Worm (Caenorhabditis elegans) whole organism, L4/young adult: Measurements from ENCODE around the gene F27E5.5.

ENCODE experiments used
- W03F9.2 ChIP-seq: fragments of 150-350 bp; optimal IDR thresholded peaks from 2 replicates; lab custom pipeline; 2014; ENCODE audit warnings: missing biosample characterization, missing genetic modification characterization
- dao-5 ChIP-seq: sonication (generic microtip); optimal IDR thresholded peaks from 2 replicates; lab custom pipeline; 2016; ENCODE audit warnings: missing genotype, missing genetic modification characterization, moderate library complexity, missing compliant biosample characterization
- him-1 ChIP-seq: sonication (generic microtip); optimal IDR thresholded peaks from 2 replicates; lab custom pipeline; 2016; ENCODE audit warnings: missing genotype, missing genetic modification reagents, missing genetic modification characterization, missing compliant biosample characterization

ce11 chrII:10155106-10155505 is 23.4 kb upstream of the F27E5.5 start, which contains the start of gene nlp-63:
- TF ChIP-seq W03F9.2 (tag; lab: Kevin White, UChicago) (no peak), him-1 (tag; lab: Kevin White, UChicago) (no peak), dao-5 (tag; lab: Kevin White, UChicago) (no peak)
